Worm (Caenorhabditis elegans) whole organism, mixed stage, embryonic: ENCODE data around the gene scav-2.

Experiments used
- M03D4.4 ChIP-seq: sonication (generic microtip); optimal IDR thresholded peaks from 2 replicates; lab custom pipeline; 2017; ENCODE audit warnings: mild to moderate bottlenecking, missing genetic modification characterization, missing compliant biosample characterization
- bed-3 ChIP-seq: fragments of 200-800 bp; sonication (Bioruptor generic); optimal IDR thresholded peaks from 3 replicates; lab custom pipeline; 2018; ENCODE audit warnings: mild to moderate bottlenecking, missing genetic modification characterization, moderate library complexity, missing compliant biosample characterization
- blmp-1 ChIP-seq: fragments of 150-350 bp; optimal IDR thresholded peaks from 2 replicates; lab custom pipeline; 2014; ENCODE audit warnings: missing biosample characterization, missing genetic modification characterization
- ceh-39 ChIP-seq: fragments of 150-350 bp; optimal IDR thresholded peaks from 2 replicates; lab custom pipeline; 2014; ENCODE audit warnings: missing biosample characterization, missing genetic modification characterization
- ceh-43 ChIP-seq: fragments of 200-800 bp; sonication (Bioruptor generic); optimal IDR thresholded peaks from 2 replicates; lab custom pipeline; 2018; ENCODE audit warnings: mild to moderate bottlenecking, missing genetic modification characterization, moderate library complexity, missing compliant biosample characterization
- ceh-83 ChIP-seq: fragments of 200-800 bp; sonication (Bioruptor generic); optimal IDR thresholded peaks from 2 replicates; lab custom pipeline; 2018; ENCODE audit warnings: mild to moderate bottlenecking, missing genetic modification characterization, missing compliant biosample characterization
- ces-1 ChIP-seq: fragments of 150-350 bp; optimal IDR thresholded peaks from 2 replicates; lab custom pipeline; 2014; ENCODE audit warnings: missing biosample characterization, missing genetic modification reagents, missing genetic modification characterization
- cnd-1 ChIP-seq: fragments of 200-800 bp; sonication (Bioruptor generic); optimal IDR thresholded peaks from 2 replicates; lab custom pipeline; 2018; ENCODE audit warnings: mild to moderate bottlenecking, missing genetic modification characterization, missing compliant biosample characterization
- drap-1 ChIP-seq: fragments of 200-800 bp; sonication (Bioruptor generic); optimal IDR thresholded peaks from 3 replicates; lab custom pipeline; 2018; ENCODE audit warnings: mild to moderate bottlenecking, missing genetic modification characterization, missing compliant biosample characterization
- elt-1 ChIP-seq: sonication (generic microtip); optimal IDR thresholded peaks from 2 replicates; lab custom pipeline; 2017; ENCODE audit warnings: missing genetic modification characterization, mild to moderate bottlenecking, missing compliant biosample characterization, antibody characterized with exemption, moderate library complexity, borderline replicate concordance; ENCODE audit not compliant: insufficient read depth
- elt-3 ChIP-seq: fragments of 150-350 bp; optimal IDR thresholded peaks from 2 replicates; lab custom pipeline; 2014; ENCODE audit warnings: missing biosample characterization, missing genetic modification characterization
- flh-1 ChIP-seq: fragments of 200-800 bp; sonication (Bioruptor generic); optimal IDR thresholded peaks from 2 replicates; lab custom pipeline; 2018; ENCODE audit warnings: mild to moderate bottlenecking, missing genetic modification characterization, moderate library complexity, missing compliant biosample characterization
- ham-2 ChIP-seq: fragments of 200-800 bp; sonication (Bioruptor generic); optimal IDR thresholded peaks from 2 replicates; lab custom pipeline; 2018; ENCODE audit warnings: mild to moderate bottlenecking, missing genetic modification characterization, missing compliant biosample characterization
- hlh-1 ChIP-seq: fragments of 150-350 bp; optimal IDR thresholded peaks from 2 replicates; lab custom pipeline; 2014; ENCODE audit warnings: missing biosample characterization, missing genetic modification reagents, missing genetic modification characterization
- lin-13 ChIP-seq: fragments of 150-350 bp; optimal IDR thresholded peaks from 2 replicates; lab custom pipeline; 2014; ENCODE audit warnings: missing biosample characterization, missing genetic modification characterization
- lin-32 ChIP-seq: fragments of 200-800 bp; sonication (Bioruptor generic); optimal IDR thresholded peaks from 2 replicates; lab custom pipeline; 2018; ENCODE audit warnings: mild to moderate bottlenecking, missing genetic modification characterization, missing compliant biosample characterization
- lsy-2 ChIP-seq: fragments of 150-350 bp; optimal IDR thresholded peaks from 2 replicates; lab custom pipeline; 2014; ENCODE audit warnings: missing biosample characterization, missing genetic modification characterization
- mab-5 ChIP-seq: fragments of 150-350 bp; optimal IDR thresholded peaks from 2 replicates; lab custom pipeline; 2014; ENCODE audit warnings: missing biosample characterization, missing genetic modification characterization
- mep-1 ChIP-seq: fragments of 150-350 bp; optimal IDR thresholded peaks from 2 replicates; lab custom pipeline; 2017; ENCODE audit warnings: missing biosample characterization, missing genetic modification reagents, missing genetic modification characterization, inconsistent platforms
- nhr-12 ChIP-seq: fragments of 150-350 bp; optimal IDR thresholded peaks from 2 replicates; lab custom pipeline; 2014; ENCODE audit warnings: missing biosample characterization, missing genetic modification characterization
- nhr-2 ChIP-seq: fragments of 150-350 bp; optimal IDR thresholded peaks from 2 replicates; lab custom pipeline; 2014; ENCODE audit warnings: missing biosample characterization, missing genetic modification characterization
- nhr-237 ChIP-seq: fragments of 150-350 bp; optimal IDR thresholded peaks from 2 replicates; lab custom pipeline; 2014; ENCODE audit warnings: missing biosample characterization, missing genetic modification characterization
- nhr-28 ChIP-seq: fragments of 150-350 bp; optimal IDR thresholded peaks from 2 replicates; lab custom pipeline; 2014; ENCODE audit warnings: missing biosample characterization, missing genetic modification characterization
- nhr-76 ChIP-seq: sonication (generic microtip); optimal IDR thresholded peaks from 2 replicates; lab custom pipeline; 2017; ENCODE audit warnings: missing biosample characterization, missing genetic modification characterization
- pha-4 ChIP-seq: fragments of 150-350 bp; optimal IDR thresholded peaks from 2 replicates; lab custom pipeline; 2018; ENCODE audit warnings: missing biosample characterization, missing genetic modification reagents, missing genetic modification characterization
- sem-2 ChIP-seq: fragments of 200-800 bp; sonication (Bioruptor generic); optimal IDR thresholded peaks from 2 replicates; lab custom pipeline; 2018; ENCODE audit warnings: mild to moderate bottlenecking, missing genetic modification characterization, missing compliant biosample characterization
- snpc-4 ChIP-seq: fragments of 150-350 bp; optimal IDR thresholded peaks from 2 replicates; lab custom pipeline; 2014; ENCODE audit warnings: missing biosample characterization, missing genetic modification characterization
- sptf-1 ChIP-seq: sonication (generic microtip); optimal IDR thresholded peaks from 2 replicates; lab custom pipeline; 2017; ENCODE audit warnings: mild to moderate bottlenecking, missing genetic modification characterization, moderate library complexity, missing compliant biosample characterization
- tbx-8 ChIP-seq: fragments of 200-800 bp; sonication (Bioruptor generic); optimal IDR thresholded peaks from 2 replicates; lab custom pipeline; 2018; ENCODE audit warnings: mild to moderate bottlenecking, missing genetic modification characterization, moderate library complexity, missing compliant biosample characterization
- unc-120 ChIP-seq: sonication (generic microtip); optimal IDR thresholded peaks from 2 replicates; lab custom pipeline; 2017; ENCODE audit warnings: missing genetic modification characterization, missing compliant biosample characterization; ENCODE audit not compliant: poor library complexity, severe bottlenecking
- unc-39 ChIP-seq: fragments of 150-350 bp; optimal IDR thresholded peaks from 2 replicates; lab custom pipeline; 2014; ENCODE audit warnings: missing biosample characterization, missing genetic modification characterization
- unc-62 ChIP-seq: fragments of 150-350 bp; optimal IDR thresholded peaks from 2 replicates; lab custom pipeline; 2014; ENCODE audit warnings: missing biosample characterization, missing genetic modification reagents, missing genetic modification characterization
- zip-8 ChIP-seq: fragments of 150-350 bp; optimal IDR thresholded peaks from 2 replicates; lab custom pipeline; 2014; ENCODE audit warnings: missing biosample characterization, missing genetic modification characterization
- ztf-11 ChIP-seq: fragments of 150-350 bp; optimal IDR thresholded peaks from 2 replicates; lab custom pipeline; 2014; ENCODE audit warnings: missing biosample characterization, missing genetic modification characterization

The scav-2 gene

ce11 chrIII:13540791-13541190 is 14.3 kb downstream of the scav-2 start:
- TF ChIP-seq nhr-2 (tag; lab: Kevin White, UChicago) (no peak), unc-120 (no peak), zip-8 (tag; lab: Kevin White, UChicago) (no peak), drap-1 (GFP tag; lab: Kevin White, UChicago) (no peak), nhr-76 (no peak), ceh-43 (GFP tag; lab: Kevin White, UChicago) (no peak), lin-13 (tag; lab: Kevin White, UChicago) (no peak), ceh-39 (tag; lab: Kevin White, UChicago) (no peak), cnd-1 (tag; lab: Kevin White, UChicago) (no peak), lin-32 (GFP tag; lab: Kevin White, UChicago) (no peak), nhr-237 (tag; lab: Kevin White, UChicago) (no peak), elt-3 (tag; lab: Kevin White, UChicago) (no peak), mep-1 (tag; lab: Kevin White, UChicago) (no peak), ztf-11 (no peak), ceh-83 (GFP tag; lab: Kevin White, UChicago) (no peak), M03D4.4 (tag; lab: Kevin White, UChicago) (no peak)

- TF ChIP-seq M03D4.4 (tag; lab: Kevin White, UChicago), result no peak
- no peak for TF ChIP-seq ztf-11
- TF ChIP-seq flh-1 (GFP tag; lab: Kevin White, UChicago), result no peak
- TF ChIP-seq pha-4 (tag; lab: Kevin White, UChicago), result no peak
- TF ChIP-seq nhr-12 (tag; lab: Kevin White, UChicago), result no peak
- TF ChIP-seq hlh-1 (tag; lab: Kevin White, UChicago), result no peak
- no peak for TF ChIP-seq ces-1
- TF ChIP-seq, all 35 proteins: peak for 0
Observed at ce11 chrIII:13535735-13536390, 19.3 kb downstream of the scav-2 start.

ce11 chrIII:13534704-13535103 is 20.4 kb downstream of the scav-2 start:
- TF ChIP-seq nhr-76 (no peak), M03D4.4 (tag; lab: Kevin White, UChicago) (no peak), nhr-28 (no peak), unc-39 (tag; lab: Kevin White, UChicago) (no peak), lin-13 (tag; lab: Kevin White, UChicago) (no peak), cnd-1 (tag; lab: Kevin White, UChicago) (no peak), ztf-11 (no peak), nhr-2 (tag; lab: Kevin White, UChicago) (no peak), mep-1 (tag; lab: Kevin White, UChicago) (no peak), elt-1 (tag; lab: Kevin White, UChicago) (no peak), sptf-1 (tag; lab: Kevin White, UChicago) (no peak), blmp-1 (tag; lab: Kevin White, UChicago) (no peak), ceh-39 (tag; lab: Kevin White, UChicago) (no peak), mab-5 (tag; lab: Kevin White, UChicago) (no peak), lin-32 (GFP tag; lab: Kevin White, UChicago) (no peak), ham-2 (no peak), bed-3 (GFP tag; lab: Kevin White, UChicago) (no peak), tbx-8 (no peak), unc-120 (no peak), hlh-1 (tag; lab: Kevin White, UChicago) (no peak)
- TF ChIP-seq, all 35 proteins: peak for 0

- no peak for TF ChIP-seq zip-8 (tag; lab: Kevin White, UChicago)
- TF ChIP-seq snpc-4 (tag; lab: Kevin White, UChicago), result no peak
- no peak for TF ChIP-seq lsy-2 (tag; lab: Kevin White, UChicago)
- peak; percentile 91 for TF ChIP-seq pha-4 (tag; lab: Kevin White, UChicago)
- TF ChIP-seq, all 35 proteins: peak for 1
Observed at ce11 chrIII:13530838-13531237, 24.3 kb downstream of the scav-2 start.

ce11 chrIII:13530017-13530416 is 25.1 kb downstream of the scav-2 start:
- TF ChIP-seq nhr-12 (tag; lab: Kevin White, UChicago) (no peak), ceh-43 (GFP tag; lab: Kevin White, UChicago) (no peak), nhr-2 (tag; lab: Kevin White, UChicago) (no peak), blmp-1 (tag; lab: Kevin White, UChicago) (peak; percentile 23), elt-1 (tag; lab: Kevin White, UChicago) (no peak), lin-32 (GFP tag; lab: Kevin White, UChicago) (no peak), tbx-8 (no peak), M03D4.4 (tag; lab: Kevin White, UChicago) (no peak), lin-13 (tag; lab: Kevin White, UChicago) (peak; percentile 67), ztf-11 (no peak), ces-1 (peak; percentile 61), mab-5 (tag; lab: Kevin White, UChicago) (no peak), unc-39 (tag; lab: Kevin White, UChicago) (no peak), drap-1 (GFP tag; lab: Kevin White, UChicago) (no peak), lsy-2 (tag; lab: Kevin White, UChicago) (peak; percentile 18), sptf-1 (tag; lab: Kevin White, UChicago) (no peak), unc-62 (GFP tag; lab: Kevin White, UChicago) (no peak), unc-120 (no peak), hlh-1 (tag; lab: Kevin White, UChicago) (no peak), mep-1 (tag; lab: Kevin White, UChicago) (no peak), ham-2 (no peak), sem-2 (GFP tag; lab: Kevin White, UChicago) (no peak), ceh-39 (tag; lab: Kevin White, UChicago) (no peak), snpc-4 (tag; lab: Kevin White, UChicago) (no peak), ceh-83 (GFP tag; lab: Kevin White, UChicago) (no peak), nhr-237 (tag; lab: Kevin White, UChicago) (peak; percentile 43), bed-3 (GFP tag; lab: Kevin White, UChicago) (no peak), cnd-1 (tag; lab: Kevin White, UChicago) (no peak), zip-8 (tag; lab: Kevin White, UChicago) (no peak), flh-1 (GFP tag; lab: Kevin White, UChicago) (no peak), nhr-28 (no peak), nhr-76 (no peak), elt-3 (tag; lab: Kevin White, UChicago) (no peak)
